Worm (Caenorhabditis elegans): ENCODE data around the gene str-108.

The str-108 gene

DNA sequence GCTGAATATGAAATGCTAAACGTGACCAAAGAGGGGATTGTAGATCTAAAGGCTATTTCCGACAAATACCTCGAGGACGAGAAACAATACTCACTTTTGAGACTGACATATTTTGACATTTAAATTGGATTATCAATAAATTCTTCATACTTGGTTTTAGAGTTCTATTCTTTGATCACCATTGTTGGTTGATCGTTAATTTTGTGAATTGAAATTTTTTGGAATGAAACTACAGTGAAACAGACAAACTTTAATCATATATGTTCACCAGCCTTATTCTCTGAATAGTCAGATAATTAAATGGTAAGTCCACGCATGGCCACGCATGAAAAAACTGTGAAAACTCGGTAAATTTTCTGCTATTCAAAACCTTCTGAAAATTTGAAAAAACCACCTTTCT is 36.6 kb downstream of the str-108 start, which contains the start of gene F11A5.18:
F11A5.18 (plus strand) TSS at position 301 of the 400 bp plus-strand sequence.
- TF ChIP-seq pbrm-1 (GFP tag; IDR thresholded peaks at IDR 0.05) (no peak), snpc-1.1 (tag; optimal IDR thresholded peaks at IDR 0.05; ENCODE audit: insufficient read depth) (no peak), tbx-9 (tag; optimal IDR thresholded peaks at IDR 0.05; ENCODE audit: borderline replicate concordance) (no peak), gei-17 (GFP tag; optimal IDR thresholded peaks at IDR 0.05) (no peak), Y56A3A.18 (GFP tag; IDR thresholded peaks at IDR 0.05) (no peak), C06A6.2 (GFP tag; conservative IDR thresholded peaks at IDR 0.05) (no peak), F23B12.7 (tag; optimal IDR thresholded peaks at IDR 0.05; ENCODE audit: insufficient read depth) (no peak), dpl-1 (GFP tag; optimal IDR thresholded peaks at IDR 0.05) (no peak), dpff-1 (tag; optimal IDR thresholded peaks at IDR 0.05) (no peak), nhr-179 (tag; optimal IDR thresholded peaks at IDR 0.05) (no peak), xnd-1 (tag; optimal IDR thresholded peaks at IDR 0.05) (no peak), let-526 (GFP tag; IDR thresholded peaks at IDR 0.05) (no peak), hlh-26 (GFP tag; conservative IDR thresholded peaks at IDR 0.05) (no peak)

- no peak for TF ChIP-seq lir-1 (GFP tag; conservative IDR thresholded peaks at IDR 0.05)
- TF ChIP-seq efl-1 (GFP tag; optimal IDR thresholded peaks at IDR 0.05): no peak
- TF ChIP-seq dpl-1 (GFP tag; optimal IDR thresholded peaks at IDR 0.05): no peak
- no peak for TF ChIP-seq Y53F4B.3 (GFP tag; IDR thresholded peaks at IDR 0.05)
- TF ChIP-seq D2030.7 (GFP tag; IDR thresholded peaks at IDR 0.05): no peak
- TF ChIP-seq lin-26 (GFP tag; IDR thresholded peaks at IDR 0.05): no peak
- no peak for TF ChIP-seq ztf-22 (GFP tag; optimal IDR thresholded peaks at IDR 0.05)
- TF ChIP-seq ztf-3 (GFP tag; optimal IDR thresholded peaks at IDR 0.05): no peak
- TF ChIP-seq nhr-27 (tag; optimal IDR thresholded peaks at IDR 0.05): no peak
- TF ChIP-seq repo-1 (tag; optimal IDR thresholded peaks at IDR 0.05): no peak
- no peak for TF ChIP-seq zfh-2 (GFP tag; conservative IDR thresholded peaks at IDR 0.05)
- no peak for TF ChIP-seq snpc-1.1 (tag; optimal IDR thresholded peaks at IDR 0.05; ENCODE audit: insufficient read depth)
- TF ChIP-seq tbx-9 (tag; optimal IDR thresholded peaks at IDR 0.05; ENCODE audit: borderline replicate concordance): no peak
- no peak for TF ChIP-seq attf-6 (GFP tag; IDR thresholded peaks at IDR 0.05)
- no peak for TF ChIP-seq mel-28 (tag; optimal IDR thresholded peaks at IDR 0.05; ENCODE audit: borderline replicate concordance)
- no peak for TF ChIP-seq ccch-3 (GFP tag; optimal IDR thresholded peaks at IDR 0.05)
- TF ChIP-seq B0261.1 (tag; optimal IDR thresholded peaks at IDR 0.05): no peak
- no peak for TF ChIP-seq gei-17 (GFP tag; optimal IDR thresholded peaks at IDR 0.05)
These were observed 38.9 kb downstream of the str-108 start, which contains the start of gene irld-26 for ce11 chrV:16204888-16205287. Gene irld-26, plus strand, starts transcription at chrV:16205188.

DNA sequence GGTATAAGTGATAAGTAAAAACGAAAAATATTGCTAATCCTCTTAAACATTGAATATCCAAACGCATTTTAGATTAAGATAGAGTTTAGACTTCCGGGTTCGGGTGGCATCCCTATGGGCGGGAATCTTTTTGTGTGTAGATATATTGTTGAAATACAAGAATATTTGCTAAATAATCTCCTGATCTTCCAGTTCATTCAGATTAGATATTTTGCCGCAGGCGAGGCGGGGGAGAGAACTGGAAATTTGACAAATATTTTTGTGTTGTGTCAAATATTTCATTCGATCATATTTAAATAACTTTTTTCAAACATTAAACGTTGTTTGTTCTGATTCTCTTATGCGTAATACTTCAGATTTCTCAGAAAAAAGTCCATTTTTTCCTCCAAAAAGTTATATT is 43.8 kb downstream of the str-108 start, which contains the start of gene oac-15:
oac-15 (minus strand) TSS at position 101 of the 400 bp plus-strand sequence.
- TF ChIP-seq sdz-38 (tag; optimal IDR thresholded peaks at IDR 0.05) (no peak), B0035.1 (tag; optimal IDR thresholded peaks at IDR 0.05) (no peak), rpc-1 (optimal IDR thresholded peaks at IDR 0.05) (no peak), rpc-1 (tag; optimal IDR thresholded peaks at IDR 0.05) (no peak), ceh-27 (GFP tag; optimal IDR thresholded peaks at IDR 0.05) (no peak), repo-1 (tag; optimal IDR thresholded peaks at IDR 0.05) (no peak), ceh-79 (tag; optimal IDR thresholded peaks at IDR 0.05) (no peak), snpc-1.3 (tag; optimal IDR thresholded peaks at IDR 0.05; ENCODE audit: insufficient read depth) (no peak), ztf-26 (tag; optimal IDR thresholded peaks at IDR 0.05) (no peak), madf-8 (GFP tag; conservative IDR thresholded peaks at IDR 0.05) (no peak), die-1 (tag; optimal IDR thresholded peaks at IDR 0.05) (no peak), bed-1 (GFP tag; IDR thresholded peaks at IDR 0.05) (no peak), T07F8.4 (tag; optimal IDR thresholded peaks at IDR 0.05) (no peak), nhr-90 (tag; optimal IDR thresholded peaks at IDR 0.05) (no peak)
